Fruit fly (Drosophila melanogaster) whole organism, pupa: ENCODE results near the gene CG11584.

Source experiments
- CG10348 ChIP-seq: fragments of 200-800 bp; sonication (Bioruptor generic); IDR thresholded peaks from 2 replicates; pipeline ENCODE4 v1.3.6; 2022; ENCODE audit warnings: missing biosample characterization, missing genetic modification characterization
- CG12605 ChIP-seq: fragments of 200-800 bp; sonication (Bioruptor generic); IDR thresholded peaks from 2 replicates; pipeline ENCODE4 v1.3.6; 2022; ENCODE audit warnings: missing biosample characterization, missing genetic modification characterization
- CG17806 ChIP-seq: fragments of 200-800 bp; sonication (Bioruptor generic); optimal IDR thresholded peaks from 2 replicates; lab custom pipeline; 2018; ENCODE audit warnings: missing biosample characterization, mild to moderate bottlenecking, missing genetic modification characterization, moderate library complexity
- CG32121 ChIP-seq: fragments of 200-800 bp; sonication (Bioruptor generic); IDR thresholded peaks from 2 replicates; pipeline ENCODE4 v1.3.6; 2022; ENCODE audit warnings: missing biosample characterization, missing genetic modification characterization
- CG9948 ChIP-seq: fragments of 200-800 bp; sonication (Bioruptor generic); optimal IDR thresholded peaks from 2 replicates; lab custom pipeline; 2018; ENCODE audit warnings: missing biosample characterization, mild to moderate bottlenecking, missing genetic modification characterization, moderate library complexity
- D1 ChIP-seq: fragments of 200-800 bp; sonication (Bioruptor generic); optimal IDR thresholded peaks from 2 replicates; lab custom pipeline; 2018; ENCODE audit warnings: missing biosample characterization, mild to moderate bottlenecking, missing genetic modification characterization, moderate library complexity
- Pif1A ChIP-seq: fragments of 200-800 bp; sonication (Bioruptor generic); optimal IDR thresholded peaks from 3 replicates; lab custom pipeline; 2016; ENCODE audit warnings: missing biosample characterization, missing genetic modification characterization
- gl ChIP-seq: fragments of 200-800 bp; sonication (Bioruptor generic); optimal IDR thresholded peaks from 2 replicates; lab custom pipeline; 2018; ENCODE audit warnings: missing biosample characterization, mild to moderate bottlenecking, missing genetic modification characterization

dm6 chrX:14212147-14212792 is 31.4 kb downstream of the CG11584 start:
- 0 out of 2 replicates have a peak, but pooled peaks have one; percentile 17 for TF ChIP-seq CG12605 (GFP tag; lab: Robert Waterston, UW)
- no peak for TF ChIP-seq CG9948
- TF ChIP-seq CG10348 (GFP tag; lab: Robert Waterston, UW): no peak
- no peak for TF ChIP-seq Pif1A
- no peak for TF ChIP-seq CG17806
- no peak for TF ChIP-seq gl (tag; lab: Kevin White, UChicago)
- no peak for TF ChIP-seq CG32121
- no peak for TF ChIP-seq D1 (tag; lab: Kevin White, UChicago)
